Worm (Caenorhabditis elegans) whole organism, L4 larva: ENCODE results near the gene F42A10.5.

ENCODE experiments used
- F10B5.3 ChIP-seq: sonication (generic microtip); optimal IDR thresholded peaks from 2 replicates; lab custom pipeline; 2016; ENCODE audit warnings: mild to moderate bottlenecking, missing genetic modification characterization, missing compliant biosample characterization
- F26F4.8 ChIP-seq: fragments of 200-800 bp; sonication (Bioruptor generic); conservative IDR thresholded peaks from 2 replicates; pipeline ENCODE4 v1.3.6; 2022; ENCODE audit warnings: missing genetic modification characterization, missing compliant biosample characterization
- F44E2.7 ChIP-seq: fragments of 200-800 bp; sonication (Bioruptor generic); IDR thresholded peaks from 2 replicates; pipeline ENCODE4 v2.1.2; 2022; ENCODE audit warnings: missing genetic modification characterization, missing compliant biosample characterization
- F49E8.2 ChIP-seq: sonication (generic microtip); optimal IDR thresholded peaks from 2 replicates; lab custom pipeline; 2016; ENCODE audit warnings: missing compliant biosample characterization, mild to moderate bottlenecking, missing genetic modification characterization, borderline replicate concordance
- Y48G9A.11 ChIP-seq: fragments of 200-800 bp; sonication (Bioruptor generic); IDR thresholded peaks from 2 replicates; pipeline ENCODE4 v1.3.6; 2022; ENCODE audit warnings: missing genetic modification reagents, missing genetic modification characterization, missing compliant biosample characterization
- Y5F2A.4 ChIP-seq: fragments of 200-800 bp; sonication (Bioruptor generic); optimal IDR thresholded peaks from 2 replicates; lab custom pipeline; 2018; ENCODE audit warnings: mild to moderate bottlenecking, missing genetic modification characterization, missing compliant biosample characterization
- aha-1 ChIP-seq: fragments of 150-350 bp; peaks from one replicate; lab custom pipeline; 2014; ENCODE audit warnings: missing biosample characterization, missing genetic modification characterization
- ceh-28 ChIP-seq: fragments of 150-350 bp; optimal IDR thresholded peaks from 2 replicates; lab custom pipeline; 2014; ENCODE audit warnings: missing biosample characterization, missing genetic modification reagents, missing genetic modification characterization
- ceh-62 ChIP-seq: sonication (generic microtip); optimal IDR thresholded peaks from 2 replicates; lab custom pipeline; 2017; ENCODE audit warnings: missing biosample characterization, missing genetic modification characterization
- ceh-82 ChIP-seq: sonication (generic microtip); optimal IDR thresholded peaks from 2 replicates; lab custom pipeline; 2017; ENCODE audit warnings: missing biosample characterization, missing genetic modification characterization
- daf-19 ChIP-seq: fragments of 200-800 bp; sonication (Bioruptor generic); conservative IDR thresholded peaks from 2 replicates; pipeline ENCODE4 v1.3.6; 2022; ENCODE audit warnings: missing genetic modification characterization, missing compliant biosample characterization
- dmd-9 ChIP-seq: fragments of 200-800 bp; sonication (Bioruptor generic); IDR thresholded peaks from 2 replicates; pipeline ENCODE4 v1.3.6; 2022; ENCODE audit warnings: missing genetic modification reagents, missing genetic modification characterization, missing compliant biosample characterization
- duxl-1 ChIP-seq: sonication (generic microtip); optimal IDR thresholded peaks from 2 replicates; lab custom pipeline; 2016; ENCODE audit warnings: mild to moderate bottlenecking, missing genetic modification characterization, moderate library complexity, missing compliant biosample characterization; ENCODE audit not compliant: poor library complexity
- dve-1 ChIP-seq: sonication (generic microtip); optimal IDR thresholded peaks from 2 replicates; lab custom pipeline; 2017; ENCODE audit warnings: antibody characterized with exemption, mild to moderate bottlenecking, missing genetic modification characterization, missing compliant biosample characterization; ENCODE audit not compliant: insufficient read depth
- fos-1 ChIP-seq: fragments of 150-350 bp; optimal IDR thresholded peaks from 2 replicates; lab custom pipeline; 2014; ENCODE audit warnings: missing biosample characterization, missing genetic modification characterization
- hif-1 ChIP-seq, 2 experiments: sonication (generic microtip); optimal IDR thresholded peaks; 2 replicates each; lab custom pipeline; 2016 to 2017; ENCODE audit warnings: missing compliant biosample characterization in 2 of 2, missing genetic modification characterization in 2 of 2, missing genetic modification reagents in 2 of 2, missing genotype in 2 of 2, mild to moderate bottlenecking in 1 of 2
- lin-13 ChIP-seq: fragments of 150-350 bp; optimal IDR thresholded peaks from 2 replicates; lab custom pipeline; 2014; ENCODE audit warnings: missing biosample characterization, missing genetic modification reagents, missing genetic modification characterization
- lin-38 ChIP-seq: fragments of 200-800 bp; sonication (Bioruptor generic); IDR thresholded peaks from 2 replicates; pipeline ENCODE4 v1.3.6; 2022; ENCODE audit warnings: missing genetic modification reagents, missing genetic modification characterization, missing compliant biosample characterization
- lin-39 ChIP-seq: fragments of 150-350 bp; optimal IDR thresholded peaks from 2 replicates; lab custom pipeline; 2014; ENCODE audit warnings: missing biosample characterization, missing genetic modification reagents, missing genetic modification characterization
- lir-3 ChIP-seq: sonication (generic microtip); optimal IDR thresholded peaks from 2 replicates; lab custom pipeline; 2016; ENCODE audit warnings: mild to moderate bottlenecking, missing genetic modification characterization, missing compliant biosample characterization
- lsy-2 ChIP-seq, 2 experiments: fragments of 150-350 bp in 1 of 2; sonication (generic microtip) in 1 of 2; optimal IDR thresholded peaks; 2 replicates each; lab custom pipeline; 2014 to 2017; ENCODE audit warnings: missing biosample characterization in 2 of 2, missing genetic modification characterization in 2 of 2
- madf-9 ChIP-seq: fragments of 200-800 bp; sonication (Bioruptor generic); conservative IDR thresholded peaks from 2 replicates; pipeline ENCODE4 v1.3.6; 2022; ENCODE audit warnings: missing genetic modification reagents, missing genetic modification characterization, missing compliant biosample characterization
- mdl-1 ChIP-seq, 2 experiments: fragments of 150-350 bp in 1 of 2; sonication (generic microtip) in 1 of 2; optimal IDR thresholded peaks; 2 replicates each; lab custom pipeline; 2014 to 2017; ENCODE audit warnings: missing biosample characterization in 2 of 2, missing genetic modification characterization in 2 of 2
- mdt-29 ChIP-seq: fragments of 200-800 bp; sonication (Bioruptor generic); IDR thresholded peaks from 2 replicates; pipeline ENCODE4 v1.3.6; 2022; ENCODE audit warnings: missing genetic modification reagents, missing genetic modification characterization, missing compliant biosample characterization
- mep-1 ChIP-seq: fragments of 150-350 bp; sonication (generic microtip); optimal IDR thresholded peaks from 3 replicates; lab custom pipeline; 2014; ENCODE audit warnings: missing biosample characterization, missing genetic modification characterization
- mes-2 ChIP-seq: sonication (generic microtip); optimal IDR thresholded peaks from 2 replicates; lab custom pipeline; 2016; ENCODE audit warnings: missing genotype, mild to moderate bottlenecking, missing genetic modification characterization, missing compliant biosample characterization; ENCODE audit not compliant: poor library complexity, severe bottlenecking
- mxl-3 ChIP-seq: fragments of 200-800 bp; sonication (Bioruptor generic); optimal IDR thresholded peaks from 2 replicates; lab custom pipeline; 2018; ENCODE audit warnings: mild to moderate bottlenecking, missing genetic modification characterization, missing compliant biosample characterization
- nhr-237 ChIP-seq: sonication (generic microtip); optimal IDR thresholded peaks from 2 replicates; lab custom pipeline; 2017; ENCODE audit warnings: missing biosample characterization, missing genetic modification characterization
- nhr-28 ChIP-seq: fragments of 150-350 bp; optimal IDR thresholded peaks from 2 replicates; lab custom pipeline; 2014; ENCODE audit warnings: missing biosample characterization, missing genetic modification characterization
- nhr-41 ChIP-seq: fragments of 200-800 bp; sonication (Bioruptor generic); IDR thresholded peaks from 2 replicates; pipeline ENCODE4 v1.3.6; 2022; ENCODE audit warnings: missing genetic modification reagents, missing genetic modification characterization, missing compliant biosample characterization
- nhr-42 ChIP-seq: fragments of 200-800 bp; sonication (Bioruptor generic); IDR thresholded peaks from 2 replicates; pipeline ENCODE4 v1.3.6; 2022; ENCODE audit warnings: missing genetic modification characterization, missing compliant biosample characterization
- nhr-76 ChIP-seq: fragments of 150-350 bp; optimal IDR thresholded peaks from 2 replicates; lab custom pipeline; 2014; ENCODE audit warnings: missing biosample characterization, missing genetic modification characterization
- php-3 ChIP-seq: fragments of 200-800 bp; sonication (Bioruptor generic); IDR thresholded peaks from 2 replicates; pipeline ENCODE4 v1.3.6; 2022; ENCODE audit warnings: missing genetic modification reagents, missing genetic modification characterization, missing compliant biosample characterization
- pqm-1 ChIP-seq: sonication (generic microtip); optimal IDR thresholded peaks from 2 replicates; lab custom pipeline; 2017; ENCODE audit warnings: missing biosample characterization, missing genetic modification characterization
- saeg-2 ChIP-seq: fragments of 200-800 bp; sonication (Bioruptor generic); IDR thresholded peaks from 2 replicates; pipeline ENCODE4 v1.3.6; 2022; ENCODE audit warnings: missing genetic modification reagents, missing genetic modification characterization, missing compliant biosample characterization
- sdz-12 ChIP-seq: fragments of 200-800 bp; sonication (Bioruptor generic); optimal IDR thresholded peaks from 2 replicates; lab custom pipeline; 2018; ENCODE audit warnings: mild to moderate bottlenecking, missing genetic modification characterization, missing compliant biosample characterization
- skn-1 ChIP-seq: fragments of 150-350 bp; optimal IDR thresholded peaks from 2 replicates; lab custom pipeline; 2014; ENCODE audit warnings: missing biosample characterization, missing genetic modification characterization
- spr-1 ChIP-seq: sonication (generic microtip); optimal IDR thresholded peaks from 2 replicates; lab custom pipeline; 2016; ENCODE audit warnings: mild to moderate bottlenecking, missing genetic modification characterization, missing compliant biosample characterization
- tag-97 ChIP-seq: fragments of 200-800 bp; sonication (Bioruptor generic); IDR thresholded peaks from 2 replicates; pipeline ENCODE4 v1.3.6; 2022; ENCODE audit warnings: missing genetic modification characterization, missing compliant biosample characterization
- tra-1 ChIP-seq: fragments of 200-800 bp; sonication (Bioruptor generic); IDR thresholded peaks from 2 replicates; pipeline ENCODE4 v1.3.6; 2022; ENCODE audit warnings: missing genetic modification reagents, missing genetic modification characterization, missing compliant biosample characterization
- unc-130 ChIP-seq: sonication (generic microtip); optimal IDR thresholded peaks from 2 replicates; lab custom pipeline; 2016; ENCODE audit warnings: missing genetic modification reagents, missing genetic modification characterization, missing compliant biosample characterization
- unc-62 ChIP-seq, 3 experiments: fragments of 150-350 bp in 1 of 3; sonication (generic microtip); optimal IDR thresholded peaks in 2 of 3; peaks in 1 of 3; 1 replicate in 1 of 3; 2 replicates in 2 of 3; lab custom pipeline; 2014 to 2017; ENCODE audit warnings: missing biosample characterization in 3 of 3, missing genetic modification characterization in 3 of 3, missing genetic modification reagents in 3 of 3, missing genotype in 1 of 3
- vab-7 ChIP-seq: fragments of 200-800 bp; sonication (Bioruptor generic); IDR thresholded peaks from 2 replicates; pipeline ENCODE4 v1.3.6; 2022; ENCODE audit warnings: missing genetic modification reagents, missing genetic modification characterization, missing compliant biosample characterization
- zfp-2 ChIP-seq: sonication (generic microtip); optimal IDR thresholded peaks from 2 replicates; lab custom pipeline; 2016; ENCODE audit warnings: mild to moderate bottlenecking, missing genetic modification characterization, missing compliant biosample characterization
- zip-11 ChIP-seq: fragments of 200-800 bp; sonication (Bioruptor generic); IDR thresholded peaks from 2 replicates; pipeline ENCODE4 v1.3.6; 2022; ENCODE audit warnings: missing genetic modification characterization, missing compliant biosample characterization

Gene F42A10.5

DNA sequence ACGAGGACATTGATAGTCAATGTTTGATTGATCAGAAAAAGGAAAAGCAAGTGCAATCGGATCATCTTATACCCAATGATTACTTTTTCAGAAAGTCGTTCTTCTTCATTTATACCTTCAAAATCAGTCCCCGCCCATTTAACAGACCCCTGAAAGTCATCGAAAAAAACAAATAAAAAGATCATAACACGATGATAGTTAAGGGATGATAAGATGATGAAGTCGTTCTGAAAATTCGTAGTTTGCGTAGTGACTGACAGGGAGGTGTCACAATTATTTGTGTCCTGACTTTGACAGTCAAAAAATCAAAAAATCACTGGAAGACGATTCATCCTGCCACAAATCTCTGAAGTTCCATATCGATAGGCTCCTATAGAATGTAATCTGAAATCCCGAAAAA is 21.2 kb upstream of the F42A10.5 start, which contains the start of gene ugt-66:
ugt-66 (minus strand) TSS at position 101 of the 400 bp plus-strand sequence.
- TF ChIP-seq fos-1 (tag; lab: Kevin White, UChicago) (no peak), F49E8.2 (tag; lab: Kevin White, UChicago) (no peak), lin-13 (no peak), nhr-41 (GFP tag; lab: Robert Waterston, UW) (no peak), mxl-3 (no peak), sdz-12 (GFP tag; lab: Kevin White, UChicago) (no peak)

DNA sequence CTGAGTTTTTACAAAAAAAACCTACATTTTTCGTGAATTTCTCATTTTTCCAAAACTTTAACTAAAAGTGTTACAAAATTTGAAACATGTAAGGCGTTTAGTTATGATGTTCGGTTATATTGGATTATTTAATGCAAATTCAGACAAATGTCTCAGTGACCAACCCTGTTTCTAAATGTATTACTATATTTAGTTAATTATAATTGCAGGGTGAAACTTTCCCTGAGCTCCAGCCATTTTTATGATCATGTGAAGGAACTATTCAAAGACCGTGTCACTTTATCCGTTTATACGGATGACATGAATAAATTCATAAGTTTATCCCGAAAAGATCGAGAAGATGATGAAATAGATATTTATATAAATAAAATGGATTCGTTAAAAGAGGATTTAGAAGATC is 17.5 kb upstream of the F42A10.5 start, which contains the start of gene C23G10.5:
C23G10.5 (plus strand) TSS at position 301 of the 400 bp plus-strand sequence.
- TF ChIP-seq mes-2 (tag; lab: Kevin White, UChicago) (no peak), nhr-42 (GFP tag; lab: Robert Waterston, UW) (no peak), aha-1 (no peak), madf-9 (GFP tag; lab: Robert Waterston, UW) (no peak), nhr-41 (GFP tag; lab: Robert Waterston, UW) (no peak), ceh-82 (tag; lab: Kevin White, UChicago) (no peak), nhr-237 (tag; lab: Kevin White, UChicago) (no peak), mdt-29 (no peak), lin-38 (no peak), lin-13 (no peak), tag-97 (GFP tag; lab: Robert Waterston, UW) (no peak)

DNA sequence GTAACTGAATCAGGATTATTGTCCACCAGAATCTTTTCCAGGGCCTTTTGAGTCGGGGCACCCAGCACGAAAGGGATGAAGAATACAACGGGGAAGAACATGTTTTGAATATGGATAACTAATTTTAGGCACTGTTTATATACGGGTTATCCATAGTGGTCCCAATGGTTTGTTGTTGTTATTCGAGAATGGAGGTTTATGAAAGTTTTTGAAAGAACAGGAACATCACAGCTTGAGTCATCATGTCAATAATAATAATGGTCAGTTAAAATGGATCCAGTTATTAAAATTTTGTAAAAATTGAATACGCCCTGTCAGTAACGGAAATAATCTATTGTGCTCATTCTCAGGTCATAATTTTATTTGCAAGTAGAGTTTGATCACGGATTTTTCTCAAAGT is 9.8 kb upstream of the F42A10.5 start, which contains the start of gene nas-28:
nas-28 (minus strand) TSS at position 101 of the 400 bp plus-strand sequence.
- TF ChIP-seq zip-11 (GFP tag; lab: Robert Waterston, UW) (no peak), duxl-1 (tag; lab: Kevin White, UChicago) (no peak), Y5F2A.4 (GFP tag; lab: Kevin White, UChicago) (no peak), nhr-76 (tag; lab: Kevin White, UChicago) (no peak), ceh-62 (tag; lab: Kevin White, UChicago) (no peak), unc-130 (no peak), mes-2 (tag; lab: Kevin White, UChicago) (no peak), tra-1 (GFP tag; lab: Robert Waterston, UW) (no peak), mdl-1 (tag; optimal IDR thresholded peaks at IDR 0.05; lab: Kevin White, UChicago) (no peak), Y48G9A.11 (GFP tag; lab: Robert Waterston, UW) (no peak), pqm-1 (tag; lab: Kevin White, UChicago) (no peak), mdt-29 (no peak)

DNA sequence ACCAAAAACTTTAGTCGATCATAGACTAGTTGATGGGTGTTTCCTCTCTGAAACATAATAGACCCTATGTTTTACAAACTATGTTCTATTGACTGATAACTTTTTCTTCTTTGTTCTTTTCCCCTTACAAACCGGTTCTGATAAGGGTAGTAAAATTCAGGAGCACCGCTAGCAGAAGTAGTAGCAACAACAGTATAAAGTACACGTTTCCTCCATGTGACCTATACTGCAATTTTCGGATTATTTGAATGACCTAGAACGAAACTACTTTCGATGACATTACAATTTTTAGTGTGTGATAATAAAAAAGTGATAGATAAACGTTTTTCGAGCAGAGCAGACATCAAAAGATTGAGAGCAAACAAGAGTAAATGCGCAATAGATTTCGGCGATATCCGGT is 7.0 kb upstream of the F42A10.5 start:
- TF ChIP-seq lin-13 (no peak), mdl-1 (tag; optimal IDR thresholded peaks at IDR 0.05; lab: Kevin White, UChicago) (peak in 1 of 2 experiments; percentile 64), F44E2.7 (GFP tag; lab: Robert Waterston, UW) (no peak), zfp-2 (tag; lab: Kevin White, UChicago) (no peak), F26F4.8 (no peak), dve-1 (tag; lab: Kevin White, UChicago) (peak; percentile 89), hif-1 (tag; optimal IDR thresholded peaks at IDR 0.05; lab: Kevin White, UChicago) (no peak), ceh-28 (no peak), nhr-28 (tag; lab: Kevin White, UChicago) (peak; percentile 56), lin-39 (tag; lab: Kevin White, UChicago) (no peak), dmd-9 (GFP tag; lab: Robert Waterston, UW) (no peak), mdt-29 (no peak), F10B5.3 (tag; lab: Kevin White, UChicago) (no peak), skn-1 (tag; lab: Kevin White, UChicago) (no peak), mep-1 (tag; lab: Kevin White, UChicago) (no peak), vab-7 (GFP tag; lab: Robert Waterston, UW) (no peak), saeg-2 (GFP tag; lab: Robert Waterston, UW) (no peak), daf-19 (GFP tag; lab: Robert Waterston, UW) (no peak), lir-3 (no peak), php-3 (GFP tag; lab: Robert Waterston, UW) (peak; percentile 82), lsy-2 (tag; optimal IDR thresholded peaks at IDR 0.05; lab: Kevin White, UChicago) (no peak), spr-1 (tag; lab: Kevin White, UChicago) (no peak), unc-62 (GFP tag; optimal IDR thresholded peaks at IDR 0.05 in 1 of 2; lab: Kevin White, UChicago) (no peak), unc-62 (tag; optimal IDR thresholded peaks at IDR 0.05; lab: Kevin White, UChicago) (no peak), ceh-62 (tag; lab: Kevin White, UChicago) (no peak)
